Fruit fly (Drosophila melanogaster) whole organism, embryonic: ENCODE data around the gene mRpL24.

ENCODE experiments used
- Jarid2 ChIP-seq: fragments of 200-800 bp; sonication (Bioruptor generic); optimal IDR thresholded peaks from 3 replicates; lab custom pipeline; 2017; ENCODE audit warnings: mild to moderate bottlenecking, missing biosample characterization, missing genetic modification reagents, missing genetic modification characterization
- sisA ChIP-seq: fragments of 200-800 bp; sonication (Bioruptor generic); IDR thresholded peaks from 2 replicates; pipeline ENCODE4 v1.3.6; 2022; ENCODE audit warnings: missing biosample characterization, missing genetic modification characterization
- sna ChIP-seq: fragments of 200-800 bp; sonication (Bioruptor generic); IDR thresholded peaks from 2 replicates; pipeline ENCODE4 v1.3.6; 2022; ENCODE audit warnings: missing biosample characterization, missing genetic modification characterization; ENCODE audit not compliant: partially characterized antibody
- trh ChIP-seq: fragments of 200-800 bp; sonication (Bioruptor generic); optimal IDR thresholded peaks from 2 replicates; lab custom pipeline; 2016; ENCODE audit warnings: missing biosample characterization, missing genetic modification characterization

dm6 chr2L:4932284-4932683 is 12.9 kb downstream of the mRpL24 start, which contains the start of gene hoe1:
- no peak for TF ChIP-seq sisA (GFP tag; lab: Robert Waterston, UW)
- TF ChIP-seq Jarid2, result no peak
- no peak for TF ChIP-seq sna (GFP tag; lab: Robert Waterston, UW)
- TF ChIP-seq trh (GFP tag; lab: Kevin White, UChicago), result no peak
